Worm (Caenorhabditis elegans): Measurements from ENCODE around the gene cest-33.

cest-33 gene

DNA sequence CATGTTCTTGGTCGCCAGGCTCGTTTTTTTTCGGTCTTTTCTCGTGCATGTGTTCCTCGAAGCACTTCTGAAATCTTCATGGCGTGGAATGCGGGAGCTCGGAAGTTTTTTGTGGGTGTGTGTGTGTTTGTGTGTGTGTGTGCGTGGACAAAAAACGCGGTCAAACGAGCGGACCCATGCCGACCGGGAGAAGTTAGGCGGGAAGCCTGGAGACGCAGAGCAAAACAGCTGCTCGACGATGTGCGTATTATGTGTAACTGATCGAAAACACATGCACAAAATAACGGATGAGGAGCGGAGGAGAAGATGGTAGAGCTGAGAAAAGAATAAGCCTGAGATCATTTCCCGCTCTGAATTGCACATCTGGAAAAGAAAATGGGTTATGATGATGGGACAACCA is 23.0 kb downstream of the cest-33 start:
- TF ChIP-seq cebp-1 (GFP tag; IDR thresholded peaks at IDR 0.05) = no peak
- TF ChIP-seq cebp-1 (tag; optimal IDR thresholded peaks at IDR 0.05) = peak; percentile 7
- no peak for TF ChIP-seq lin-54 (GFP tag; optimal IDR thresholded peaks at IDR 0.05)
- no peak for TF ChIP-seq nhr-27 (tag; optimal IDR thresholded peaks at IDR 0.05)
- TF ChIP-seq mxl-1 (tag; optimal IDR thresholded peaks at IDR 0.05) = no peak
- no peak for TF ChIP-seq dpl-1 (GFP tag; optimal IDR thresholded peaks at IDR 0.05)
- TF ChIP-seq B0261.1 (tag; optimal IDR thresholded peaks at IDR 0.05) = no peak
- no peak for TF ChIP-seq lin-35 (GFP tag; optimal IDR thresholded peaks at IDR 0.05)
- TF ChIP-seq F23B12.7 (tag; optimal IDR thresholded peaks at IDR 0.05; ENCODE audit: insufficient read depth) = no peak
- TF ChIP-seq ztf-3 (GFP tag; optimal IDR thresholded peaks at IDR 0.05) = no peak
- no peak for TF ChIP-seq hmg-1.2 (GFP tag; IDR thresholded peaks at IDR 0.05)
- no peak for TF ChIP-seq ZK185.1 (tag; optimal IDR thresholded peaks at IDR 0.05; ENCODE audit: poor library complexity, severe bottlenecking)
- TF ChIP-seq K11D2.4 (GFP tag; IDR thresholded peaks at IDR 0.05) = no peak
- no peak for TF ChIP-seq lin-26 (GFP tag; IDR thresholded peaks at IDR 0.05)
- peak; percentile 62 for TF ChIP-seq K12H6.12 (tag; optimal IDR thresholded peaks at IDR 0.05)
- 0 out of 2 replicates have a peak, but pooled peaks have one; percentile 13 for TF ChIP-seq ztf-28 (GFP tag; IDR thresholded peaks at IDR 0.05)
- no peak for TF ChIP-seq lsy-27 (tag; optimal IDR thresholded peaks at IDR 0.05; ENCODE audit: borderline replicate concordance, insufficient read depth)
- TF ChIP-seq zfh-2 (GFP tag; conservative IDR thresholded peaks at IDR 0.05) = peak; percentile 61
- TF ChIP-seq let-607 (tag; optimal IDR thresholded peaks at IDR 0.05) = no peak
- no peak for TF ChIP-seq mes-4 (tag; optimal IDR thresholded peaks at IDR 0.05)
- no peak for TF ChIP-seq madf-10 (tag; optimal IDR thresholded peaks at IDR 0.05)
- no peak for TF ChIP-seq ztf-18 (tag; optimal IDR thresholded peaks at IDR 0.05)
- TF ChIP-seq Y56A3A.18 (GFP tag; IDR thresholded peaks at IDR 0.05) = no peak
- TF ChIP-seq gei-17 (GFP tag; optimal IDR thresholded peaks at IDR 0.05) = no peak
- TF ChIP-seq C17E4.6 (GFP tag; IDR thresholded peaks at IDR 0.05) = no peak

DNA sequence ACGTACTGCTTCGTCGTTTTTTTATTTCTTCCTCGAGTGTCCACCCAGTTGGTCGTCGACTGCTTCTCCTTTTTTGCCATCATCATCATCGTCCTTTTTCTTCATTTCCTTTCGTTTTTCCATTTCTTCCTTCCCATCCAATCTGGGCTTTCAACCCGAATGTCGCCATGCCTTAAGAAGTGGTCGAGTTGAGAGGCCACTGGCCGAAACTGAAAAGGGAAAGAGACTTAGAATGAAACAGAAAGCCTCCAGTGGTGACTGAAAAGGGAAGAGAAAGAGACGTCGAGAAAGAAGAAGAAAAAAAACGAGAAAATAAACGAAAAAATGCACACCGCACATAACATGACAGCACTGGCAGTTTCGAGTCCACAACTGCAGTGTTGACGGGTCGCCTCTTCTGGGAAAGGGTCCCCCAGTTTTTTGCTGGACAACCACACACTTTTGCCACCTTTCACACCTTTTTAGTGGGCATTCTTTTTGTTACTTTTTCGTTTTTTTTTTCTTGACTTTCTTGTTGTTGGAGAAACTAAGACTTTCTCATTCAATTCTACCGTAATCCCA is 24.3 kb downstream of the cest-33 start:
- TF ChIP-seq madf-10 (tag; optimal IDR thresholded peaks at IDR 0.05) (no peak), ztf-18 (tag; optimal IDR thresholded peaks at IDR 0.05) (no peak), lin-35 (GFP tag; optimal IDR thresholded peaks at IDR 0.05) (no peak), rec-8 (tag; optimal IDR thresholded peaks at IDR 0.05) (no peak), D2030.7 (GFP tag; IDR thresholded peaks at IDR 0.05) (no peak), ztf-6 (GFP tag; IDR thresholded peaks at IDR 0.05) (no peak), snpc-3.4 (tag; optimal IDR thresholded peaks at IDR 0.05) (no peak), Y53G8AR.9 (GFP tag; conservative IDR thresholded peaks at IDR 0.05) (no peak), egl-44 (GFP tag; IDR thresholded peaks at IDR 0.05) (no peak), aptf-3 (GFP tag; IDR thresholded peaks at IDR 0.05) (0 out of 2 replicates have a peak, but pooled peaks have one; percentile 38), hmg-20 (GFP tag; IDR thresholded peaks at IDR 0.05) (no peak), F57C9.4 (tag; optimal IDR thresholded peaks at IDR 0.05) (no peak), mcd-1 (GFP tag; IDR thresholded peaks at IDR 0.05) (0 out of 2 replicates have a peak, but pooled peaks have one; percentile 19), K12H6.12 (tag; optimal IDR thresholded peaks at IDR 0.05) (peak; percentile 41), sdz-38 (tag; optimal IDR thresholded peaks at IDR 0.05) (no peak), zfh-2 (GFP tag; conservative IDR thresholded peaks at IDR 0.05) (peak; percentile 46; the same call in 1 of the 2 replicates), hlh-12 (tag; optimal IDR thresholded peaks at IDR 0.05) (no peak), F23B12.7 (tag; optimal IDR thresholded peaks at IDR 0.05; ENCODE audit: insufficient read depth) (no peak), mel-28 (tag; optimal IDR thresholded peaks at IDR 0.05; ENCODE audit: borderline replicate concordance) (no peak), Y67H2A.10 (GFP tag; conservative IDR thresholded peaks at IDR 0.05) (no peak), F22D6.2 (tag; optimal IDR thresholded peaks at IDR 0.05) (no peak), nhr-80 (tag; optimal IDR thresholded peaks at IDR 0.05) (no peak), nfya-1 (tag; optimal IDR thresholded peaks at IDR 0.05; ENCODE audit: borderline replicate concordance, insufficient read depth) (no peak), ceh-40 (GFP tag; IDR thresholded peaks at IDR 0.05) (no peak), let-607 (tag; optimal IDR thresholded peaks at IDR 0.05) (no peak), xnd-1 (tag; optimal IDR thresholded peaks at IDR 0.05) (no peak), zim-3 (tag; optimal IDR thresholded peaks at IDR 0.05) (no peak), K11D2.4 (GFP tag; IDR thresholded peaks at IDR 0.05) (0 out of 2 replicates have a peak, but pooled peaks have one; percentile 47), ama-1 (optimal IDR thresholded peaks at IDR 0.05) (no peak), ama-1 (GFP tag; optimal IDR thresholded peaks at IDR 0.05) (no peak)
